Worm (Caenorhabditis elegans) whole organism, L4 larva: ENCODE data around the gene F47B8.18.

Experiments
- D1046.2 ChIP-seq: fragments of 200-800 bp; sonication (Bioruptor generic); IDR thresholded peaks from 2 replicates; pipeline ENCODE4 v1.3.6; 2022; ENCODE audit warnings: missing genetic modification characterization, missing compliant biosample characterization
- F37D6.2 ChIP-seq: sonication (generic microtip); optimal IDR thresholded peaks from 2 replicates; lab custom pipeline; 2016; ENCODE audit warnings: mild to moderate bottlenecking, missing genetic modification characterization, missing compliant biosample characterization
- F49E8.2 ChIP-seq: sonication (generic microtip); optimal IDR thresholded peaks from 2 replicates; lab custom pipeline; 2016; ENCODE audit warnings: missing compliant biosample characterization, mild to moderate bottlenecking, missing genetic modification characterization, borderline replicate concordance
- R02D3.7 ChIP-seq: fragments of 150-350 bp; sonication (generic microtip); optimal IDR thresholded peaks from 3 replicates; lab custom pipeline; 2014; ENCODE audit warnings: missing biosample characterization, missing genetic modification characterization
- T20F7.1 ChIP-seq: fragments of 200-800 bp; sonication (Bioruptor generic); optimal IDR thresholded peaks from 2 replicates; lab custom pipeline; 2018; ENCODE audit warnings: mild to moderate bottlenecking, missing genetic modification characterization, missing compliant biosample characterization
- Y105C5A.15 ChIP-seq: fragments of 200-800 bp; sonication (Bioruptor generic); IDR thresholded peaks from 2 replicates; pipeline ENCODE4 v1.3.6; 2022; ENCODE audit warnings: missing genetic modification characterization, missing compliant biosample characterization
- aha-1 ChIP-seq: fragments of 150-350 bp; peaks from one replicate; lab custom pipeline; 2014; ENCODE audit warnings: missing biosample characterization, missing genetic modification characterization
- aly-2 ChIP-seq: sonication (generic microtip); optimal IDR thresholded peaks from 2 replicates; lab custom pipeline; 2018; ENCODE audit warnings: missing biosample characterization, missing genetic modification characterization
- ama-1 ChIP-seq: fragments of 150-350 bp; optimal IDR thresholded peaks from 2 replicates; lab custom pipeline; 2014; ENCODE audit warnings: inconsistent platforms, mixed read lengths
- attf-4 ChIP-seq: sonication (generic microtip); optimal IDR thresholded peaks from 3 replicates; lab custom pipeline; 2017; ENCODE audit warnings: missing biosample characterization, missing genetic modification characterization
- ceh-28 ChIP-seq: fragments of 150-350 bp; optimal IDR thresholded peaks from 2 replicates; lab custom pipeline; 2014; ENCODE audit warnings: missing biosample characterization, missing genetic modification reagents, missing genetic modification characterization
- ceh-44 ChIP-seq: fragments of 200-800 bp; sonication (Bioruptor generic); IDR thresholded peaks from 2 replicates; pipeline ENCODE4 v1.3.6; 2022; ENCODE audit warnings: missing genetic modification reagents, missing genetic modification characterization, missing compliant biosample characterization
- ceh-82 ChIP-seq: sonication (generic microtip); optimal IDR thresholded peaks from 2 replicates; lab custom pipeline; 2017; ENCODE audit warnings: missing biosample characterization, missing genetic modification characterization
- daf-12 ChIP-seq: fragments of 150-350 bp; optimal IDR thresholded peaks from 2 replicates; lab custom pipeline; 2014; ENCODE audit warnings: missing biosample characterization, missing genetic modification reagents, missing genetic modification characterization
- daf-19 ChIP-seq: fragments of 200-800 bp; sonication (Bioruptor generic); conservative IDR thresholded peaks from 2 replicates; pipeline ENCODE4 v1.3.6; 2022; ENCODE audit warnings: missing genetic modification characterization, missing compliant biosample characterization
- dpl-1 ChIP-seq: fragments of 150-350 bp; optimal IDR thresholded peaks from 2 replicates; lab custom pipeline; 2014; ENCODE audit warnings: missing biosample characterization, missing genetic modification reagents, missing genetic modification characterization
- egl-27 ChIP-seq: sonication (generic microtip); optimal IDR thresholded peaks from 3 replicates; lab custom pipeline; 2017; ENCODE audit warnings: missing biosample characterization, missing genetic modification reagents, missing genetic modification characterization
- hlh-30 ChIP-seq: sonication (generic microtip); optimal IDR thresholded peaks from 2 replicates; lab custom pipeline; 2017; ENCODE audit warnings: antibody characterized with exemption, mild to moderate bottlenecking, missing genetic modification characterization, missing compliant biosample characterization; ENCODE audit not compliant: insufficient read depth
- lin-1 ChIP-seq: fragments of 200-800 bp; sonication (Bioruptor generic); IDR thresholded peaks from 2 replicates; pipeline ENCODE4 v1.3.6; 2022; ENCODE audit warnings: missing genetic modification reagents, missing genetic modification characterization, missing compliant biosample characterization
- lsy-2 ChIP-seq, 2 experiments: fragments of 150-350 bp in 1 of 2; sonication (generic microtip) in 1 of 2; optimal IDR thresholded peaks; 2 replicates each; lab custom pipeline; 2014 to 2017; ENCODE audit warnings: missing biosample characterization in 2 of 2, missing genetic modification characterization in 2 of 2
- madf-5 ChIP-seq, 2 experiments: fragments of 200-800 bp; sonication (Bioruptor generic); IDR thresholded peaks; 2 replicates each; pipeline ENCODE4 v1.3.6; 2022; ENCODE audit warnings: missing compliant biosample characterization in 2 of 2, missing genetic modification characterization in 2 of 2
- nhr-11 ChIP-seq: fragments of 150-350 bp; optimal IDR thresholded peaks from 2 replicates; lab custom pipeline; 2014; ENCODE audit warnings: missing biosample characterization, missing genetic modification characterization
- nhr-25 ChIP-seq: sonication (generic microtip); optimal IDR thresholded peaks from 2 replicates; lab custom pipeline; 2017; ENCODE audit warnings: missing genetic modification characterization, mild to moderate bottlenecking, missing compliant biosample characterization, antibody characterized with exemption, moderate library complexity, borderline replicate concordance; ENCODE audit not compliant: insufficient read depth
- nhr-28 ChIP-seq: fragments of 150-350 bp; optimal IDR thresholded peaks from 2 replicates; lab custom pipeline; 2014; ENCODE audit warnings: missing biosample characterization, missing genetic modification characterization
- nhr-48 ChIP-seq: sonication (generic microtip); optimal IDR thresholded peaks from 2 replicates; lab custom pipeline; 2016; ENCODE audit warnings: mild to moderate bottlenecking, missing genetic modification characterization, missing compliant biosample characterization
- nhr-6 ChIP-seq: fragments of 150-350 bp; optimal IDR thresholded peaks from 2 replicates; lab custom pipeline; 2014; ENCODE audit warnings: missing biosample characterization, missing genetic modification characterization
- nhr-77 ChIP-seq: fragments of 150-350 bp; optimal IDR thresholded peaks from 2 replicates; lab custom pipeline; 2014; ENCODE audit warnings: missing biosample characterization, missing genetic modification characterization
- set-16 ChIP-seq: fragments of 200-800 bp; sonication (Bioruptor generic); IDR thresholded peaks from 2 replicates; pipeline ENCODE4 v1.3.6; 2022; ENCODE audit warnings: missing genetic modification reagents, missing genetic modification characterization, missing compliant biosample characterization
- snpc-1.2 ChIP-seq: fragments of 200-800 bp; sonication (Bioruptor generic); IDR thresholded peaks from 2 replicates; pipeline ENCODE4 v1.3.6; 2022; ENCODE audit warnings: missing genetic modification reagents, missing genetic modification characterization, missing compliant biosample characterization
- spr-3 ChIP-seq: fragments of 200-800 bp; sonication (Bioruptor generic); optimal IDR thresholded peaks from 2 replicates; lab custom pipeline; 2018; ENCODE audit warnings: mild to moderate bottlenecking, missing genetic modification characterization, missing compliant biosample characterization
- tag-97 ChIP-seq: fragments of 200-800 bp; sonication (Bioruptor generic); IDR thresholded peaks from 2 replicates; pipeline ENCODE4 v1.3.6; 2022; ENCODE audit warnings: missing genetic modification characterization, missing compliant biosample characterization
- unc-62 ChIP-seq, 3 experiments: fragments of 150-350 bp in 1 of 3; sonication (generic microtip); optimal IDR thresholded peaks in 2 of 3; peaks in 1 of 3; 1 replicate in 1 of 3; 2 replicates in 2 of 3; lab custom pipeline; 2014 to 2017; ENCODE audit warnings: missing biosample characterization in 3 of 3, missing genetic modification characterization in 3 of 3, missing genetic modification reagents in 3 of 3, missing genotype in 1 of 3
- zag-1 ChIP-seq: fragments of 150-350 bp; optimal IDR thresholded peaks from 2 replicates; lab custom pipeline; 2014; ENCODE audit warnings: missing biosample characterization, missing genetic modification characterization

The F47B8.18 gene

ce11 chrV:14320246-14320645 lies 5.0 kb downstream of the F47B8.18 start, which contains the start of gene F47B8.14:
Gene F47B8.14 (plus strand): TSS chrV:14320546.
- TF ChIP-seq attf-4 (tag; lab: Kevin White, UChicago) = no peak
- TF ChIP-seq nhr-48 (tag; lab: Kevin White, UChicago) = no peak
- no peak for TF ChIP-seq lsy-2 (tag; optimal IDR thresholded peaks at IDR 0.05; lab: Kevin White, UChicago)
- no peak for TF ChIP-seq F37D6.2
- no peak for TF ChIP-seq aly-2 (tag; lab: Kevin White, UChicago)
- no peak for TF ChIP-seq ama-1 (lab: Kevin White, UChicago)
- TF ChIP-seq lin-1 (GFP tag; lab: Robert Waterston, UW) = no peak
- no peak for TF ChIP-seq nhr-77 (tag; lab: Kevin White, UChicago)
- TF ChIP-seq nhr-6 (tag; lab: Kevin White, UChicago) = no peak
- TF ChIP-seq nhr-25 (tag; lab: Kevin White, UChicago) = no peak
- no peak for TF ChIP-seq ceh-44 (GFP tag; lab: Robert Waterston, UW)
- no peak for TF ChIP-seq zag-1 (tag; lab: Kevin White, UChicago)
- TF ChIP-seq nhr-11 = no peak
- no peak for TF ChIP-seq tag-97 (GFP tag; lab: Robert Waterston, UW)
- TF ChIP-seq madf-5 (GFP tag; IDR thresholded peaks at IDR 0.05; lab: Robert Waterston, UW) = no peak
- TF ChIP-seq dpl-1 (GFP tag; lab: Kevin White, UChicago) = no peak
- no peak for TF ChIP-seq daf-19

- 0 out of 2 replicates have a peak, but pooled peaks have one; percentile 4 for TF ChIP-seq D1046.2 (GFP tag; lab: Robert Waterston, UW)
- no peak for TF ChIP-seq egl-27
- TF ChIP-seq aha-1 (tag; lab: Kevin White, UChicago) = peak; percentile 21
- TF ChIP-seq snpc-1.2 (GFP tag; lab: Robert Waterston, UW) = no peak
- TF ChIP-seq set-16 (GFP tag; lab: Robert Waterston, UW) = peak; percentile 96
Measured at ce11 chrV:14319101-14319781, 6.0 kb downstream of the F47B8.18 start, which contains the start of gene F47B8.13. Gene F47B8.13 (minus strand): TSS chrV:14319731.

- no peak for TF ChIP-seq Y105C5A.15 (GFP tag; lab: Robert Waterston, UW)
- TF ChIP-seq daf-12 (tag; lab: Kevin White, UChicago) = no peak
- TF ChIP-seq nhr-11 = peak; percentile 29
Measured at ce11 chrV:14317621-14318020, 7.6 kb downstream of the F47B8.18 start.

ce11 chrV:14317204-14317603 lies 8.1 kb downstream of the F47B8.18 start:
- TF ChIP-seq dpl-1 (GFP tag; lab: Kevin White, UChicago) = no peak
- TF ChIP-seq nhr-28 (tag; lab: Kevin White, UChicago) = peak; percentile 20
- TF ChIP-seq hlh-30 (tag; lab: Kevin White, UChicago) = peak; percentile 47

ce11 chrV:14316525-14316924 lies 8.7 kb downstream of the F47B8.18 start, which contains the start of gene F47B8.2:
Gene F47B8.2 (minus strand): TSS chrV:14316625.
- TF ChIP-seq aha-1 (tag; lab: Kevin White, UChicago) (no peak), daf-12 (tag; lab: Kevin White, UChicago) (no peak), T20F7.1 (no peak), daf-19 (no peak), ceh-82 (tag; lab: Kevin White, UChicago) (no peak), ceh-28 (tag; lab: Kevin White, UChicago) (no peak), tag-97 (GFP tag; lab: Robert Waterston, UW) (no peak), F49E8.2 (no peak)
- TF ChIP-seq, all 104 proteins: peak for 0

ce11 chrV:14314236-14314635 lies 11.0 kb downstream of the F47B8.18 start, which contains the start of gene F47B8.1:
Gene F47B8.1 (minus strand): TSS chrV:14314336.
- TF ChIP-seq R02D3.7 (tag; lab: Kevin White, UChicago) (no peak), spr-3 (GFP tag; lab: Kevin White, UChicago) (no peak), unc-62 (GFP tag; optimal IDR thresholded peaks at IDR 0.05 in 1 of 2; lab: Kevin White, UChicago) (peak in 1 of 2 experiments; percentile 19), unc-62 (tag; optimal IDR thresholded peaks at IDR 0.05; lab: Kevin White, UChicago) (no peak)
